Worm (Caenorhabditis elegans) whole organism, L3 larva: ENCODE data around the gene srv-19.

Experiments used
- ZK546.5 ChIP-seq: sonication (generic microtip); optimal IDR thresholded peaks from 2 replicates; lab custom pipeline; 2017; ENCODE audit warnings: missing biosample characterization, missing genetic modification characterization
- elt-2 ChIP-seq: sonication (generic microtip); optimal IDR thresholded peaks from 2 replicates; lab custom pipeline; 2016; ENCODE audit warnings: missing genetic modification reagents, mild to moderate bottlenecking, missing genetic modification characterization, missing compliant biosample characterization
- mdl-1 ChIP-seq: fragments of 150-350 bp; optimal IDR thresholded peaks from 2 replicates; lab custom pipeline; 2014; ENCODE audit warnings: missing biosample characterization, missing genetic modification characterization

ce11 chrIV:5884500-5884899 is 10.8 kb upstream of the srv-19 start, which contains the start of gene H04M03.11:
- TF ChIP-seq ZK546.5 (no peak), elt-2 (tag; lab: Kevin White, UChicago) (no peak), mdl-1 (tag; lab: Kevin White, UChicago) (no peak)
